Worm (Caenorhabditis elegans): ENCODE data around the gene gcs-1.

Gene gcs-1

ce11 chrII:8994336-8994735, 43.8 kb downstream of the gcs-1 start, which contains the start of gene F44G4.1:
F44G4.1 (plus strand) TSS chrII:8994636.
- no peak for TF ChIP-seq nhr-12 (tag; optimal IDR thresholded peaks at IDR 0.05)
- no peak for TF ChIP-seq egl-27 (tag; optimal IDR thresholded peaks at IDR 0.05)
- TF ChIP-seq nfya-1 (tag; optimal IDR thresholded peaks at IDR 0.05; ENCODE audit: insufficient read depth) = no peak
- no peak for TF ChIP-seq nhr-67 (tag; optimal IDR thresholded peaks at IDR 0.05)
- TF ChIP-seq nhr-76 (tag; optimal IDR thresholded peaks at IDR 0.05) = no peak
- TF ChIP-seq ceh-28 (tag; optimal IDR thresholded peaks at IDR 0.05) = no peak
- no peak for TF ChIP-seq lin-39 (tag; optimal IDR thresholded peaks at IDR 0.05)

ce11 chrII:8992780-8993179, 45.3 kb downstream of the gcs-1 start, which contains the start of gene ooc-5:
ooc-5 (plus strand) TSS chrII:8993160.
- TF ChIP-seq pha-4 (tag; optimal IDR thresholded peaks at IDR 0.05) (peak; percentile 44), mdl-1 (tag; optimal IDR thresholded peaks at IDR 0.05) (no peak), nfya-1 (tag; optimal IDR thresholded peaks at IDR 0.05; ENCODE audit: insufficient read depth) (peak; percentile 42), egl-5 (tag; optimal IDR thresholded peaks at IDR 0.05) (peak; percentile 44)

ce11 chrII:8991602-8992001, 46.5 kb downstream of the gcs-1 start:
- TF ChIP-seq pqm-1 (tag; optimal IDR thresholded peaks at IDR 0.05) (peak; percentile 68), ztf-4 (tag; optimal IDR thresholded peaks at IDR 0.05) (no peak), elt-2 (tag; optimal IDR thresholded peaks at IDR 0.05) (peak; percentile 71), nhr-76 (tag; optimal IDR thresholded peaks at IDR 0.05) (no peak)

ce11 chrII:8990267-8990666, 47.8 kb downstream of the gcs-1 start:
- TF ChIP-seq elt-2 (tag; optimal IDR thresholded peaks at IDR 0.05) (peak; percentile 43), pqm-1 (tag; optimal IDR thresholded peaks at IDR 0.05) (peak; percentile 38), ZK546.5 (tag; optimal IDR thresholded peaks at IDR 0.05) (no peak), pha-4 (tag; optimal IDR thresholded peaks at IDR 0.05) (peak; percentile 65), nhr-67 (tag; optimal IDR thresholded peaks at IDR 0.05) (no peak), jun-1 (tag; optimal IDR thresholded peaks at IDR 0.05) (peak; percentile 28), fkh-2 (tag; optimal IDR thresholded peaks at IDR 0.05) (no peak), R02D3.7 (tag; optimal IDR thresholded peaks at IDR 0.05) (no peak), lin-39 (tag; optimal IDR thresholded peaks at IDR 0.05) (no peak)

- peak; percentile 21 for TF ChIP-seq pqm-1 (tag; optimal IDR thresholded peaks at IDR 0.05)
- peak; percentile 12 for TF ChIP-seq elt-2 (tag; optimal IDR thresholded peaks at IDR 0.05)
- peak; percentile 20 for TF ChIP-seq pha-4 (tag; optimal IDR thresholded peaks at IDR 0.05)
- no peak for TF ChIP-seq nhr-237 (tag; optimal IDR thresholded peaks at IDR 0.05)
Measured at ce11 chrII:8989444-8989843, 48.7 kb downstream of the gcs-1 start, which contains the start of gene C18E9.9. C18E9.9 (minus strand) TSS chrII:8989544.

ce11 chrII:8987962-8988361, 50.1 kb downstream of the gcs-1 start, which contains the start of gene C18E9.8:
C18E9.8 (minus strand) TSS chrII:8988062.
- TF ChIP-seq zag-1 (tag; optimal IDR thresholded peaks at IDR 0.05) (no peak), egl-27 (tag; optimal IDR thresholded peaks at IDR 0.05) (no peak), elt-2 (tag; optimal IDR thresholded peaks at IDR 0.05) (peak; percentile 36)
